Worm (Caenorhabditis elegans) whole organism, young adult: Measurements from ENCODE around the gene F38A1.11.

Experiments
- B0035.1 ChIP-seq: sonication (generic microtip); optimal IDR thresholded peaks from 2 replicates; lab custom pipeline; 2016; ENCODE audit warnings: missing genetic modification characterization, mild to moderate bottlenecking, missing compliant biosample characterization, missing genotype, missing genetic modification reagents
- C06A6.2 ChIP-seq: fragments of 200-800 bp; sonication (Bioruptor generic); conservative IDR thresholded peaks from 2 replicates; pipeline ENCODE4 v1.3.6; 2022; ENCODE audit warnings: missing genetic modification characterization, missing compliant biosample characterization
- F22D6.2 ChIP-seq: sonication (generic microtip); optimal IDR thresholded peaks from 2 replicates; lab custom pipeline; 2016; ENCODE audit warnings: mild to moderate bottlenecking, missing genetic modification characterization, missing compliant biosample characterization
- F52B5.7 ChIP-seq: sonication (generic microtip); optimal IDR thresholded peaks from 2 replicates; lab custom pipeline; 2016; ENCODE audit warnings: mild to moderate bottlenecking, missing genetic modification characterization, missing compliant biosample characterization
- F55B11.4 ChIP-seq: sonication (generic microtip); optimal IDR thresholded peaks from 2 replicates; lab custom pipeline; 2016; ENCODE audit warnings: missing compliant biosample characterization, missing genetic modification characterization, borderline replicate concordance; ENCODE audit not compliant: insufficient read depth
- K11D2.4 ChIP-seq: fragments of 200-800 bp; sonication (Bioruptor generic); IDR thresholded peaks from 2 replicates; pipeline ENCODE4 v1.3.6; 2022; ENCODE audit warnings: missing genetic modification reagents, missing genetic modification characterization, missing compliant biosample characterization
- T07F8.4 ChIP-seq: sonication (generic microtip); optimal IDR thresholded peaks from 2 replicates; lab custom pipeline; 2016; ENCODE audit warnings: mild to moderate bottlenecking, missing genetic modification characterization, moderate library complexity, missing compliant biosample characterization
- Y53F4B.3 ChIP-seq: fragments of 200-800 bp; sonication (Bioruptor generic); IDR thresholded peaks from 2 replicates; pipeline ENCODE4 v1.3.6; 2022; ENCODE audit warnings: missing genetic modification reagents, missing genetic modification characterization, missing compliant biosample characterization
- Y95B8A.8 ChIP-seq: fragments of 200-800 bp; sonication (Bioruptor generic); IDR thresholded peaks from 2 replicates; pipeline ENCODE4 v1.3.6; 2022; ENCODE audit warnings: missing genetic modification reagents, missing genetic modification characterization, missing compliant biosample characterization
- ZK185.1 ChIP-seq: sonication (generic microtip); optimal IDR thresholded peaks from 2 replicates; lab custom pipeline; 2016; ENCODE audit warnings: mild to moderate bottlenecking, missing genetic modification characterization, missing compliant biosample characterization; ENCODE audit not compliant: poor library complexity, severe bottlenecking
- atf-7 ChIP-seq: sonication (generic microtip); optimal IDR thresholded peaks from 2 replicates; lab custom pipeline; 2017; ENCODE audit warnings: mild to moderate bottlenecking, missing genetic modification characterization, missing compliant biosample characterization
- attf-3 ChIP-seq: fragments of 200-800 bp; sonication (Bioruptor generic); conservative IDR thresholded peaks from 2 replicates; pipeline ENCODE4 v1.3.6; 2022; ENCODE audit warnings: missing genetic modification reagents, missing genetic modification characterization, missing compliant biosample characterization
- attf-6 ChIP-seq: fragments of 200-800 bp; sonication (Bioruptor generic); IDR thresholded peaks from 2 replicates; pipeline ENCODE4 v1.3.6; 2022; ENCODE audit warnings: missing genetic modification reagents, missing genetic modification characterization, missing compliant biosample characterization
- bed-1 ChIP-seq: fragments of 200-800 bp; sonication (Bioruptor generic); IDR thresholded peaks from 2 replicates; pipeline ENCODE4 v1.3.6; 2022; ENCODE audit warnings: missing genetic modification reagents, missing genetic modification characterization, missing compliant biosample characterization
- ceh-58 ChIP-seq: fragments of 200-800 bp; sonication (Bioruptor generic); IDR thresholded peaks from 2 replicates; pipeline ENCODE4 v1.3.6; 2022; ENCODE audit warnings: missing genetic modification characterization, missing compliant biosample characterization
- egrh-3 ChIP-seq: fragments of 200-800 bp; sonication (Bioruptor generic); IDR thresholded peaks from 2 replicates; pipeline ENCODE4 v1.3.6; 2022; ENCODE audit warnings: missing genetic modification reagents, missing genetic modification characterization, missing compliant biosample characterization
- him-1 ChIP-seq: sonication (generic microtip); optimal IDR thresholded peaks from 2 replicates; lab custom pipeline; 2016; ENCODE audit warnings: missing genotype, missing genetic modification reagents, missing genetic modification characterization, missing compliant biosample characterization
- hmg-1.2 ChIP-seq: fragments of 200-800 bp; sonication (Bioruptor generic); IDR thresholded peaks from 2 replicates; pipeline ENCODE4 v1.3.6; 2022; ENCODE audit warnings: missing genetic modification reagents, missing genetic modification characterization, missing compliant biosample characterization
- lin-35 ChIP-seq, 3 experiments: fragments of 150-350 bp in 2 of 3; sonication (generic microtip) in 1 of 3; optimal IDR thresholded peaks; 2 replicates each; lab custom pipeline; 2014 to 2018; ENCODE audit warnings: missing biosample characterization in 3 of 3, missing genetic modification characterization in 3 of 3, missing genetic modification reagents in 3 of 3
- lin-54 ChIP-seq: fragments of 200-800 bp; sonication (Bioruptor generic); optimal IDR thresholded peaks from 2 replicates; lab custom pipeline; 2018; ENCODE audit warnings: mild to moderate bottlenecking, missing genetic modification characterization, missing compliant biosample characterization
- lir-1 ChIP-seq: fragments of 200-800 bp; sonication (Bioruptor generic); conservative IDR thresholded peaks from 2 replicates; pipeline ENCODE4 v1.3.6; 2022; ENCODE audit warnings: missing genetic modification reagents, missing genetic modification characterization, missing compliant biosample characterization
- lsy-27 ChIP-seq: sonication (generic microtip); optimal IDR thresholded peaks from 2 replicates; lab custom pipeline; 2017; ENCODE audit warnings: missing genetic modification characterization, mild to moderate bottlenecking, missing compliant biosample characterization, antibody characterized with exemption, missing genotype, borderline replicate concordance; ENCODE audit not compliant: insufficient read depth
- madf-3 ChIP-seq: fragments of 200-800 bp; sonication (Bioruptor generic); IDR thresholded peaks from 2 replicates; pipeline ENCODE4 v1.3.6; 2022; ENCODE audit warnings: missing genetic modification reagents, missing genetic modification characterization, missing compliant biosample characterization
- mel-28 ChIP-seq: sonication (generic microtip); optimal IDR thresholded peaks from 2 replicates; lab custom pipeline; 2016; ENCODE audit warnings: borderline replicate concordance, mild to moderate bottlenecking, missing genetic modification characterization, missing compliant biosample characterization
- mxl-1 ChIP-seq: sonication (generic microtip); optimal IDR thresholded peaks from 2 replicates; lab custom pipeline; 2016; ENCODE audit warnings: missing genetic modification characterization, missing compliant biosample characterization
- nfyb-1 ChIP-seq: fragments of 200-800 bp; sonication (Bioruptor generic); IDR thresholded peaks from 2 replicates; pipeline ENCODE4 v1.3.6; 2022; ENCODE audit warnings: missing genetic modification reagents, missing genetic modification characterization, missing compliant biosample characterization
- nhr-179 ChIP-seq: sonication (generic microtip); optimal IDR thresholded peaks from 2 replicates; lab custom pipeline; 2016; ENCODE audit warnings: mild to moderate bottlenecking, missing genetic modification characterization, missing compliant biosample characterization
- pbrm-1 ChIP-seq: fragments of 200-800 bp; sonication (Bioruptor generic); IDR thresholded peaks from 2 replicates; pipeline ENCODE4 v1.3.6; 2022; ENCODE audit warnings: missing genetic modification reagents, missing genetic modification characterization, missing compliant biosample characterization
- pha-4 ChIP-seq: fragments of 150-350 bp; sonication (generic microtip); optimal IDR thresholded peaks from 2 replicates; lab custom pipeline; 2014; ENCODE audit warnings: missing biosample characterization, missing genetic modification reagents, missing genetic modification characterization
- rec-8 ChIP-seq, 2 experiments: sonication (generic microtip); optimal IDR thresholded peaks; 2 replicates each; lab custom pipeline; 2016; ENCODE audit warnings: mild to moderate bottlenecking in 2 of 2, missing genetic modification characterization in 2 of 2, missing genetic modification reagents in 2 of 2, missing genotype in 2 of 2, missing biosample characterization in 1 of 2, missing compliant biosample characterization in 1 of 2, moderate library complexity in 1 of 2
- rpc-1 ChIP-seq, 2 experiments: fragments of 150-350 bp in 1 of 2; sonication (generic microtip) in 1 of 2; optimal IDR thresholded peaks; 2 replicates each; lab custom pipeline; 2014 to 2018; ENCODE audit warnings: missing biosample characterization in 1 of 2, missing genetic modification characterization in 1 of 2, missing genetic modification reagents in 1 of 2, missing genotype in 1 of 2
- sdz-38 ChIP-seq: sonication (generic microtip); optimal IDR thresholded peaks from 2 replicates; lab custom pipeline; 2016; ENCODE audit warnings: missing genotype, missing genetic modification characterization, missing compliant biosample characterization
- sea-2 ChIP-seq: fragments of 200-800 bp; sonication (Bioruptor generic); IDR thresholded peaks from 2 replicates; pipeline ENCODE4 v1.3.6; 2022; ENCODE audit warnings: missing genetic modification characterization, missing compliant biosample characterization
- snpc-1.1 ChIP-seq: sonication (generic microtip); optimal IDR thresholded peaks from 2 replicates; lab custom pipeline; 2017; ENCODE audit warnings: missing genetic modification characterization, mild to moderate bottlenecking, missing compliant biosample characterization, antibody characterized with exemption, moderate library complexity, missing genotype, missing genetic modification reagents; ENCODE audit not compliant: insufficient read depth
- snpc-4 ChIP-seq, 5 experiments: fragments of 150-350 bp in 1 of 5; sonication (generic microtip) in 4 of 5; optimal IDR thresholded peaks; 2 replicates each; lab custom pipeline; 2014 to 2018; ENCODE audit warnings: missing genetic modification characterization in 5 of 5, missing biosample characterization in 3 of 5, antibody characterized with exemption in 2 of 5, mild to moderate bottlenecking in 2 of 5, missing compliant biosample characterization in 2 of 5, missing genotype in 2 of 5, moderate library complexity in 2 of 5, missing genetic modification reagents in 1 of 5
- tbx-9 ChIP-seq: sonication (generic microtip); optimal IDR thresholded peaks from 2 replicates; lab custom pipeline; 2016; ENCODE audit warnings: borderline replicate concordance, missing genetic modification characterization, inconsistent platforms, missing compliant biosample characterization
- tlf-1 ChIP-seq: fragments of 200-800 bp; sonication (Bioruptor generic); optimal IDR thresholded peaks from 2 replicates; lab custom pipeline; 2018; ENCODE audit warnings: mild to moderate bottlenecking, missing genetic modification characterization, missing compliant biosample characterization
- unc-130 ChIP-seq: sonication (generic microtip); optimal IDR thresholded peaks from 2 replicates; lab custom pipeline; 2016; ENCODE audit warnings: missing genetic modification reagents, missing genetic modification characterization, missing compliant biosample characterization
- xnd-1 ChIP-seq: sonication (generic microtip); optimal IDR thresholded peaks from 2 replicates; lab custom pipeline; 2016; ENCODE audit warnings: missing genotype, missing genetic modification reagents, missing genetic modification characterization, missing compliant biosample characterization
- zfh-2 ChIP-seq: fragments of 200-800 bp; sonication (Bioruptor generic); conservative IDR thresholded peaks from 2 replicates; pipeline ENCODE4 v1.3.6; 2022; ENCODE audit warnings: missing genetic modification reagents, missing genetic modification characterization, missing compliant biosample characterization
- zim-3 ChIP-seq: sonication (generic microtip); optimal IDR thresholded peaks from 2 replicates; lab custom pipeline; 2017; ENCODE audit warnings: mild to moderate bottlenecking, missing genetic modification characterization, moderate library complexity, missing compliant biosample characterization
- ztf-6 ChIP-seq: fragments of 200-800 bp; sonication (Bioruptor generic); IDR thresholded peaks from 2 replicates; pipeline ENCODE4 v1.3.6; 2022; ENCODE audit warnings: missing genetic modification reagents, missing genetic modification characterization, missing compliant biosample characterization

F38A1.11 gene

DNA sequence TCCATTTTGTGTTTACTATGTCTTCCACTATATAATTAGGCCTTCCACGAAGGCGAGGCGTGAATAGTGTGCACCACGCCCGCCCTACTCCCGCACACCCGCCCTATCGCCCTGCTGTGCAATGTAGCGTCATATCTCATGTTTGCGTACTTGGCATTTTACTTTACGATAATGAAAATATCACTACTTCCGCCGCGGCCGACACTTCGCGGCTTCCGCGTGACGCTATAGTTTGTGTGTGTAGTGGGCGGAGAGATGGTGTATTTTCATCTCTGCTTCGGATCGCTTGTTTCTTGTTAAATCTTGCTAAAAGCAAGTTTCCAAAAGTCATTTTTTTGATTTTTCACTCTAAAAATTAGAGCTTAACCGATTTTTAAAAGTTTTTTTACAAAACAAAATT is 13.3 kb downstream of the F38A1.11 start (continued):
- no peak for TF ChIP-seq sea-2
- peak; percentile 91 for TF ChIP-seq snpc-1.1 (tag; lab: Kevin White, UChicago)
- peak; percentile 11; the same call in 1 of the 2 replicates for TF ChIP-seq attf-6 (GFP tag; lab: Robert Waterston, UW)
- TF ChIP-seq him-1 (tag; lab: Kevin White, UChicago) = peak; percentile 6
- no peak for TF ChIP-seq lsy-27 (tag; lab: Kevin White, UChicago)
- no peak for TF ChIP-seq rec-8 (tag; optimal IDR thresholded peaks at IDR 0.05; lab: Kevin White, UChicago)

DNA sequence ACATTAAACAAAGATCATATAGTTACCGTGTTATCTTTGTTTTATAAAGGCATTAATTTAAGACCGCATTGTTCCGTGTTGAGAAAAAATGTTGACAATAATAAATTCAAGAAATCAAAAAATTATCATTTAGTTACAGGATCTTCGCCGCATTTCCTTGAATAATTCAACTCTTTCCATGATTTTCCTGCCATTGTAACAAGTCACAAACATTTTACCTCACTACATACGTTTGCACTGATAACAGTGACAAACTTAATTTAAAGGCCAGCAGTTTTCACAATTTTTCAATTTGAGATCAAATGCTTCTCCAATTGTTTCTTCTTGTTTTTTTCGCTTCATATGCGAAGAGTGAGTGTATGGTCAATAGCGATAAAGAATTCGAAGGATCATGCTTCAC is 13.8 kb downstream of the F38A1.11 start, which contains the start of gene clec-169:
Gene clec-169, plus strand, starts transcription at position 301 of the 400 bp plus-strand sequence.
- no peak for TF ChIP-seq lir-1 (GFP tag; lab: Robert Waterston, UW)
- no peak for TF ChIP-seq zfh-2 (GFP tag; lab: Robert Waterston, UW)
- no peak for TF ChIP-seq lsy-27 (tag; lab: Kevin White, UChicago)
- TF ChIP-seq ceh-58 (GFP tag; lab: Robert Waterston, UW) = no peak
- TF ChIP-seq, all 124 proteins: peak for 0

DNA sequence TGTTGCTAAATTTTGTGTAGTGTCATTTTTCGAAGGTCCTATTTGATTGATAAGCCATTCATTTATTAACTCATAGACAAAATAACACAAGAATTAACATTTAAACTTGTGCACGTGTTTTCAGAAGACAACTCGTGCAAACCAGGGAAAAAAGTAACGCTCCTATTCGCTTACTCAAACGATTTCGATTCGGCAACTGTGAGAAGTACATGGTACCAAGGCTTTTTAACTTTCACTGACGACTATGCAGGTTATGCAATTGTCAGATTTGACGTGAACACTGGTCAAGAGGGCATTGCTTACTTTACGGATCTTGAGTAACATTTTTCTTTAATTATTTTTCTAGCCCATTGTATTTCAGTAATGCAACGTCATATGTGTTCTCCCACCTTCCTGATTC is 14.7 kb downstream of the F38A1.11 start:
- TF ChIP-seq sea-2 (no peak), unc-130 (GFP tag; lab: Kevin White, UChicago) (no peak), tlf-1 (no peak), atf-7 (tag; lab: Kevin White, UChicago) (no peak), nfyb-1 (GFP tag; lab: Robert Waterston, UW) (no peak), hmg-1.2 (no peak), Y95B8A.8 (GFP tag; lab: Robert Waterston, UW) (no peak), madf-3 (no peak), T07F8.4 (tag; lab: Kevin White, UChicago) (no peak), C06A6.2 (GFP tag; lab: Robert Waterston, UW) (no peak), ceh-58 (GFP tag; lab: Robert Waterston, UW) (no peak), nhr-179 (no peak), ztf-6 (GFP tag; lab: Robert Waterston, UW) (no peak), ZK185.1 (tag; lab: Kevin White, UChicago) (no peak), zim-3 (tag; lab: Kevin White, UChicago) (no peak), pbrm-1 (GFP tag; lab: Robert Waterston, UW) (no peak), mel-28 (tag; lab: Kevin White, UChicago) (no peak), snpc-4 (GFP tag; optimal IDR thresholded peaks at IDR 0.05; lab: Kevin White, UChicago) (no peak), snpc-4 (tag; optimal IDR thresholded peaks at IDR 0.05; lab: Kevin White, UChicago) (no peak), K11D2.4 (no peak)

DNA sequence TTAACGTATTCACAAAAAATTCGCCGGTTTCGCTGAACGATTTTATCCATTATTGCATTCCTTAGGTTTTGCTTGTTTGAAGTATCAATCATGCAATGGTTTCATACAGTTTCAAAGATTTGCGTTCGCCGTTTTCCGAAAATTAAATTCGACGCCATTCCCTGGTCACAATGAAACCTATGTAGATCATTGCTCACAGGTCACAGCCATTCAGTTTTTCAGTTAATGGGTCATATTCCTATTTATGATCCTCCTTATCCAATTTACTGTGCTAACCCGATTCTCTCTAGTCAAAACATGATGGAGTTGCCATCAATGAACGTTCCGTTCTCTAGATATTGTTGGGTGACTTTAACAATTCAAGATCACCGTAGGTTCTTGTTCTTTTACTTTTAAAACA is 17.7 kb downstream of the F38A1.11 start, which contains the start of gene F38A1.13:
Gene F38A1.13, plus strand, starts transcription at position 301 of the 400 bp plus-strand sequence.
- TF ChIP-seq egrh-3 = no peak
- no peak for TF ChIP-seq xnd-1 (tag; lab: Kevin White, UChicago)
- TF ChIP-seq F55B11.4 = no peak
- TF ChIP-seq bed-1 = no peak
- no peak for TF ChIP-seq hmg-1.2
- no peak for TF ChIP-seq ceh-58 (GFP tag; lab: Robert Waterston, UW)
- no peak for TF ChIP-seq sdz-38 (tag; lab: Kevin White, UChicago)
- TF ChIP-seq tbx-9 (tag; lab: Kevin White, UChicago) = no peak
- TF ChIP-seq pha-4 (tag; lab: Kevin White, UChicago) = no peak
- no peak for TF ChIP-seq lin-35 (GFP tag; optimal IDR thresholded peaks at IDR 0.05; lab: Kevin White, UChicago)
- no peak for TF ChIP-seq B0035.1
- TF ChIP-seq attf-3 (GFP tag; lab: Robert Waterston, UW) = no peak
- TF ChIP-seq mel-28 (tag; lab: Kevin White, UChicago) = no peak
- no peak for TF ChIP-seq F22D6.2
- TF ChIP-seq Y53F4B.3 (GFP tag; lab: Robert Waterston, UW) = no peak
- TF ChIP-seq him-1 (tag; lab: Kevin White, UChicago) = no peak
- TF ChIP-seq mxl-1 = no peak
- TF ChIP-seq F52B5.7 (tag; lab: Kevin White, UChicago) = no peak
- TF ChIP-seq rpc-1 (optimal IDR thresholded peaks at IDR 0.05; lab: Kevin White, UChicago) = no peak
- no peak for TF ChIP-seq rpc-1 (tag; optimal IDR thresholded peaks at IDR 0.05; lab: Kevin White, UChicago)
- no peak for TF ChIP-seq lin-54
